Worm (Caenorhabditis elegans) whole organism, L1 larva: ENCODE measurements around the gene nhr-184.

Experiments used
- C16A3.4 ChIP-seq: fragments of 150-350 bp; optimal IDR thresholded peaks from 2 replicates; lab custom pipeline; 2014; ENCODE audit warnings: missing biosample characterization, missing genetic modification characterization
- C34B4.2 ChIP-seq: sonication (generic microtip); optimal IDR thresholded peaks from 2 replicates; lab custom pipeline; 2017; ENCODE audit warnings: mild to moderate bottlenecking, missing genetic modification characterization, missing compliant biosample characterization
- F16B12.6 ChIP-seq: fragments of 150-350 bp; optimal IDR thresholded peaks from 2 replicates; lab custom pipeline; 2014; ENCODE audit warnings: missing biosample characterization, missing genetic modification characterization
- Y116A8C.19 ChIP-seq: sonication (generic microtip); optimal IDR thresholded peaks from 2 replicates; lab custom pipeline; 2016; ENCODE audit warnings: missing compliant biosample characterization, missing genetic modification characterization, borderline replicate concordance
- aha-1 ChIP-seq: fragments of 150-350 bp; optimal IDR thresholded peaks from 2 replicates; lab custom pipeline; 2014; ENCODE audit warnings: missing biosample characterization, missing genetic modification characterization
- ama-1 ChIP-seq: fragments of 150-350 bp; optimal IDR thresholded peaks from 2 replicates; lab custom pipeline; 2014
- ceh-88 ChIP-seq: fragments of 200-800 bp; sonication (Bioruptor generic); IDR thresholded peaks from 2 replicates; pipeline ENCODE4 v1.3.6; 2022; ENCODE audit warnings: missing genetic modification characterization, missing compliant biosample characterization
- ceh-90 ChIP-seq: sonication (generic microtip); optimal IDR thresholded peaks from 2 replicates; lab custom pipeline; 2016; ENCODE audit warnings: missing genetic modification characterization, missing compliant biosample characterization
- ces-1 ChIP-seq: fragments of 150-350 bp; optimal IDR thresholded peaks from 2 replicates; lab custom pipeline; 2014; ENCODE audit warnings: missing biosample characterization, missing genetic modification reagents, missing genetic modification characterization
- efl-1 ChIP-seq, 4 experiments: fragments of 150-350 bp; optimal IDR thresholded peaks in 3 of 4; peaks in 1 of 4; 1 replicate in 1 of 4; 2 replicates in 3 of 4; lab custom pipeline; 2014; ENCODE audit warnings: missing biosample characterization in 2 of 4, missing genetic modification characterization in 2 of 4, missing genetic modification reagents in 2 of 4
- efl-3 ChIP-seq: fragments of 200-800 bp; sonication (Bioruptor generic); optimal IDR thresholded peaks from 2 replicates; lab custom pipeline; 2018; ENCODE audit warnings: mild to moderate bottlenecking, missing genetic modification characterization, missing compliant biosample characterization
- egl-13 ChIP-seq: sonication (generic microtip); optimal IDR thresholded peaks from 2 replicates; lab custom pipeline; 2016; ENCODE audit warnings: missing genotype, missing genetic modification reagents, missing genetic modification characterization, missing compliant biosample characterization
- egl-27 ChIP-seq, 2 experiments: fragments of 150-350 bp in 1 of 2; sonication (generic microtip); optimal IDR thresholded peaks; 3 replicates each; lab custom pipeline; 2017 to 2018; ENCODE audit warnings: missing biosample characterization in 2 of 2, missing genetic modification characterization in 2 of 2, missing genetic modification reagents in 2 of 2
- elt-2 ChIP-seq: sonication (generic microtip); optimal IDR thresholded peaks from 2 replicates; lab custom pipeline; 2016; ENCODE audit warnings: missing genetic modification characterization, mild to moderate bottlenecking, inconsistent platforms, missing compliant biosample characterization, missing genetic modification reagents
- elt-3 ChIP-seq, 6 experiments: fragments of 150-350 bp in 1 of 6; sonication (generic microtip); optimal IDR thresholded peaks; 2 replicates each; lab custom pipeline; 2017 to 2018; ENCODE audit warnings: missing biosample characterization in 6 of 6, missing genetic modification characterization in 6 of 6, inconsistent platforms in 1 of 6
- ets-5 ChIP-seq: fragments of 200-800 bp; sonication (Bioruptor generic); IDR thresholded peaks from 2 replicates; pipeline ENCODE4 v1.3.6; 2022; ENCODE audit warnings: missing genetic modification characterization, missing compliant biosample characterization
- fkh-10 ChIP-seq: sonication (generic microtip); optimal IDR thresholded peaks from 2 replicates; lab custom pipeline; 2017; ENCODE audit warnings: missing biosample characterization, missing genetic modification reagents, missing genetic modification characterization
- fkh-4 ChIP-seq: sonication (generic microtip); optimal IDR thresholded peaks from 2 replicates; lab custom pipeline; 2016; ENCODE audit warnings: missing compliant biosample characterization, missing genetic modification characterization, borderline replicate concordance
- fos-1 ChIP-seq: fragments of 150-350 bp; optimal IDR thresholded peaks from 2 replicates; lab custom pipeline; 2014; ENCODE audit warnings: missing biosample characterization, missing genetic modification characterization
- grh-1 ChIP-seq: fragments of 200-800 bp; sonication (Bioruptor generic); IDR thresholded peaks from 2 replicates; pipeline ENCODE4 v1.3.6; 2022; ENCODE audit warnings: missing genetic modification reagents, missing genetic modification characterization, missing compliant biosample characterization
- hlh-17 ChIP-seq: fragments of 200-800 bp; sonication (Bioruptor generic); optimal IDR thresholded peaks from 2 replicates; lab custom pipeline; 2018; ENCODE audit warnings: missing genetic modification characterization, mild to moderate bottlenecking, missing compliant biosample characterization, moderate library complexity, borderline replicate concordance
- hlh-4 ChIP-seq: sonication (generic microtip); optimal IDR thresholded peaks from 2 replicates; lab custom pipeline; 2016; ENCODE audit warnings: mild to moderate bottlenecking, missing genetic modification characterization, missing compliant biosample characterization
- hpl-2 ChIP-seq: fragments of 150-350 bp; optimal IDR thresholded peaks from 2 replicates; lab custom pipeline; 2014; ENCODE audit warnings: missing biosample characterization, missing genetic modification reagents, missing genetic modification characterization
- jun-1 ChIP-seq: fragments of 150-350 bp; optimal IDR thresholded peaks from 2 replicates; lab custom pipeline; 2014; ENCODE audit warnings: missing biosample characterization, missing genetic modification reagents, missing genetic modification characterization
- lin-13 ChIP-seq: fragments of 150-350 bp; optimal IDR thresholded peaks from 2 replicates; lab custom pipeline; 2014; ENCODE audit warnings: missing biosample characterization, missing genetic modification reagents, missing genetic modification characterization
- lin-14 ChIP-seq: fragments of 200-800 bp; sonication (Bioruptor generic); optimal IDR thresholded peaks from 2 replicates; lab custom pipeline; 2018; ENCODE audit warnings: mild to moderate bottlenecking, missing genetic modification characterization, moderate library complexity, missing compliant biosample characterization
- lin-15B ChIP-seq: fragments of 150-350 bp; sonication (generic microtip); optimal IDR thresholded peaks from 3 replicates; lab custom pipeline; 2014; ENCODE audit warnings: missing biosample characterization, missing genetic modification characterization
- lsy-2 ChIP-seq, 2 experiments: fragments of 150-350 bp; optimal IDR thresholded peaks; 2 replicates each; lab custom pipeline; 2014; ENCODE audit warnings: missing biosample characterization in 2 of 2, missing genetic modification characterization in 2 of 2
- mab-9 ChIP-seq: fragments of 200-800 bp; sonication (Bioruptor generic); IDR thresholded peaks from 2 replicates; pipeline ENCODE4 v1.3.6; 2022; ENCODE audit warnings: missing genetic modification reagents, missing genetic modification characterization, missing compliant biosample characterization
- mef-2 ChIP-seq: fragments of 150-350 bp; optimal IDR thresholded peaks from 2 replicates; lab custom pipeline; 2014; ENCODE audit warnings: missing biosample characterization, missing genetic modification characterization
- nhr-12 ChIP-seq: sonication (generic microtip); optimal IDR thresholded peaks from 2 replicates; lab custom pipeline; 2017; ENCODE audit warnings: missing biosample characterization, missing genetic modification characterization
- nhr-20 ChIP-seq: sonication (generic microtip); optimal IDR thresholded peaks from 2 replicates; lab custom pipeline; 2016; ENCODE audit warnings: mild to moderate bottlenecking, missing genetic modification characterization, missing compliant biosample characterization
- nhr-237 ChIP-seq: fragments of 150-350 bp; optimal IDR thresholded peaks from 2 replicates; lab custom pipeline; 2014; ENCODE audit warnings: missing biosample characterization, missing genetic modification characterization
- nhr-28 ChIP-seq: fragments of 150-350 bp; optimal IDR thresholded peaks from 2 replicates; lab custom pipeline; 2014; ENCODE audit warnings: missing biosample characterization, missing genetic modification characterization
- nhr-47 ChIP-seq: sonication (generic microtip); optimal IDR thresholded peaks from 2 replicates; lab custom pipeline; 2016; ENCODE audit warnings: mild to moderate bottlenecking, missing genetic modification characterization, moderate library complexity, missing compliant biosample characterization
- nhr-71 ChIP-seq: sonication (generic microtip); optimal IDR thresholded peaks from 2 replicates; lab custom pipeline; 2016; ENCODE audit warnings: mild to moderate bottlenecking, missing genetic modification characterization, moderate library complexity, missing compliant biosample characterization
- nhr-84 ChIP-seq: sonication (generic microtip); optimal IDR thresholded peaks from 2 replicates; lab custom pipeline; 2017; ENCODE audit warnings: missing biosample characterization, missing genetic modification characterization
- nhr-85 ChIP-seq: sonication (generic microtip); peaks from one replicate; lab custom pipeline; 2016; ENCODE audit warnings: missing genetic modification characterization, inconsistent platforms, missing compliant biosample characterization
- pax-3 ChIP-seq: fragments of 200-800 bp; sonication (Bioruptor generic); optimal IDR thresholded peaks from 2 replicates; lab custom pipeline; 2018; ENCODE audit warnings: mild to moderate bottlenecking, missing genetic modification characterization, moderate library complexity, missing compliant biosample characterization
- pqm-1 ChIP-seq: sonication (generic microtip); optimal IDR thresholded peaks from 3 replicates; lab custom pipeline; 2017; ENCODE audit warnings: missing biosample characterization, missing genetic modification characterization
- rnt-1 ChIP-seq: sonication (generic microtip); optimal IDR thresholded peaks from 2 replicates; lab custom pipeline; 2016; ENCODE audit warnings: mild to moderate bottlenecking, missing genetic modification characterization, moderate library complexity, missing compliant biosample characterization
- skn-1 ChIP-seq: fragments of 150-350 bp; optimal IDR thresholded peaks from 2 replicates; lab custom pipeline; 2014; ENCODE audit warnings: missing biosample characterization, missing genetic modification characterization
- sptf-1 ChIP-seq: fragments of 150-350 bp; optimal IDR thresholded peaks from 2 replicates; lab custom pipeline; 2014; ENCODE audit warnings: missing biosample characterization, missing genetic modification characterization
- sup-37 ChIP-seq: fragments of 200-800 bp; sonication (Bioruptor generic); optimal IDR thresholded peaks from 2 replicates; lab custom pipeline; 2018; ENCODE audit warnings: mild to moderate bottlenecking, missing genetic modification characterization, missing compliant biosample characterization
- swsn-7 ChIP-seq: sonication (generic microtip); optimal IDR thresholded peaks from 2 replicates; lab custom pipeline; 2016; ENCODE audit warnings: missing genetic modification characterization, missing compliant biosample characterization
- tbx-2 ChIP-seq: sonication (generic microtip); optimal IDR thresholded peaks from 2 replicates; lab custom pipeline; 2016; ENCODE audit warnings: missing genetic modification characterization, missing compliant biosample characterization
- tlp-1 ChIP-seq: fragments of 150-350 bp; optimal IDR thresholded peaks from 2 replicates; lab custom pipeline; 2014; ENCODE audit warnings: missing biosample characterization, missing genetic modification characterization
- unc-30 ChIP-seq: sonication (generic microtip); optimal IDR thresholded peaks from 2 replicates; lab custom pipeline; 2017; ENCODE audit warnings: missing biosample characterization, missing genetic modification characterization
- unc-62 ChIP-seq: fragments of 150-350 bp; optimal IDR thresholded peaks from 2 replicates; lab custom pipeline; 2014; ENCODE audit warnings: missing biosample characterization, missing genetic modification reagents, missing genetic modification characterization
- unc-98 ChIP-seq: fragments of 200-800 bp; sonication (Bioruptor generic); IDR thresholded peaks from 2 replicates; pipeline ENCODE4 v1.3.6; 2022; ENCODE audit warnings: missing genetic modification characterization, missing compliant biosample characterization
- vab-15 ChIP-seq: sonication (generic microtip); optimal IDR thresholded peaks from 2 replicates; lab custom pipeline; 2017; ENCODE audit warnings: missing genotype, mild to moderate bottlenecking, missing genetic modification characterization, missing compliant biosample characterization
- xbp-1 ChIP-seq: sonication (generic microtip); optimal IDR thresholded peaks from 2 replicates; lab custom pipeline; 2016; ENCODE audit warnings: missing genetic modification characterization, missing compliant biosample characterization
- zip-4 ChIP-seq: fragments of 200-800 bp; sonication (Bioruptor generic); optimal IDR thresholded peaks from 2 replicates; lab custom pipeline; 2018; ENCODE audit warnings: mild to moderate bottlenecking, missing genetic modification characterization, moderate library complexity, missing compliant biosample characterization
- ztf-4 ChIP-seq: fragments of 150-350 bp; optimal IDR thresholded peaks from 2 replicates; lab custom pipeline; 2014; ENCODE audit warnings: missing biosample characterization, missing genetic modification characterization

nhr-184 gene

DNA sequence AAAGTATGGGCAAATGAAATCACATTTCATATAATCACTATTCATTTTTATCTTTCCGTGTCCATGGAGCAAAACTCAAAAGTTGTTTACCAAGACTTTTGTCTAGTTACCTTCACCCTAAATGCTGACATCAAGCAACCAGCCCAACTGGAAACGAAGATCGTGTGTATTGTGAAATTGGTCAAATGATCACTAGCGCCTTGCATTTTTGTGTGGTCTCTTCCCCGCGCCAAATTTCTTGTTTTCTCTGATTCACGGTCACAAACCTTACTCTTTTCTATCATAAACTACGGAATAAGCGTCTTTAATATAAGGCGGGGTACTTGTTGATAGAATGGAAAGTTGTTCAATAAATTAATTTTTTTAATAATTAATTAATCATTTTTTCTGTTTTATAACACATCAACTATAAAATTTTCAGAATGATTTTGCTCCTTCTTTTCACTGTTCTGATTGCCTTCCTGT is 35.9 kb upstream of the nhr-184 start, which contains the start of gene cyp-33C7 (continued):
- no peak for TF ChIP-seq ceh-88 (GFP tag; lab: Robert Waterston, UW)
- TF ChIP-seq pax-3 (tag; lab: Kevin White, UChicago): no peak
- no peak for TF ChIP-seq unc-62 (GFP tag; lab: Kevin White, UChicago)
- TF ChIP-seq nhr-71 (tag; lab: Kevin White, UChicago): peak; percentile 59
- peak; percentile 81 for TF ChIP-seq skn-1 (tag; lab: Kevin White, UChicago)
- TF ChIP-seq fos-1 (tag; lab: Kevin White, UChicago): no peak
- TF ChIP-seq Y116A8C.19 (tag; lab: Kevin White, UChicago): no peak
- TF ChIP-seq mef-2 (tag; lab: Kevin White, UChicago): no peak
- no peak for TF ChIP-seq hlh-4 (tag; lab: Kevin White, UChicago)
- TF ChIP-seq C34B4.2 (tag; lab: Kevin White, UChicago): no peak
- TF ChIP-seq unc-98 (GFP tag; lab: Robert Waterston, UW): no peak
- TF ChIP-seq xbp-1: no peak
- TF ChIP-seq nhr-20 (tag; lab: Kevin White, UChicago): peak; percentile 89
- TF ChIP-seq pqm-1 (tag; lab: Kevin White, UChicago): no peak
- no peak for TF ChIP-seq sup-37
- TF ChIP-seq nhr-84 (tag; lab: Kevin White, UChicago): no peak
- no peak for TF ChIP-seq ztf-4 (tag; lab: Kevin White, UChicago)
- no peak for TF ChIP-seq ets-5 (GFP tag; lab: Robert Waterston, UW)
- TF ChIP-seq unc-30 (tag; lab: Kevin White, UChicago): no peak
- TF ChIP-seq ama-1 (lab: Kevin White, UChicago): no peak
- no peak for TF ChIP-seq fkh-10 (GFP tag; lab: Kevin White, UChicago)
- peak; percentile 14 for TF ChIP-seq tbx-2 (tag; lab: Kevin White, UChicago)
- TF ChIP-seq lsy-2 (tag; optimal IDR thresholded peaks at IDR 0.05; lab: Kevin White, UChicago): peak; percentile 19 to 23
- no peak for TF ChIP-seq efl-3 (GFP tag; lab: Kevin White, UChicago)
- TF ChIP-seq grh-1 (GFP tag; lab: Robert Waterston, UW): no peak
- no peak for TF ChIP-seq hpl-2 (GFP tag; lab: Kevin White, UChicago)
- peak; percentile 75 for TF ChIP-seq elt-2 (tag; lab: Kevin White, UChicago)
- TF ChIP-seq lin-13: no peak
- no peak for TF ChIP-seq ces-1 (GFP tag; lab: Kevin White, UChicago)
- peak; percentile 88 for TF ChIP-seq lin-14 (GFP tag; lab: Kevin White, UChicago)
- no peak for TF ChIP-seq nhr-85 (tag; lab: Kevin White, UChicago)
- peak in 1 of 2 experiments; percentile 29 for TF ChIP-seq efl-1 (optimal IDR thresholded peaks at IDR 0.05; lab: Kevin White, UChicago)
- TF ChIP-seq efl-1 (GFP tag; optimal IDR thresholded peaks at IDR 0.05 in 1 of 2; lab: Kevin White, UChicago): peak in 1 of 2 experiments; percentile 52
- TF ChIP-seq mab-9: no peak
- no peak for TF ChIP-seq lin-15B (tag; lab: Kevin White, UChicago)
- peak; percentile 25 for TF ChIP-seq C16A3.4 (tag; lab: Kevin White, UChicago)
- no peak for TF ChIP-seq ceh-90 (tag; lab: Kevin White, UChicago)
- no peak for TF ChIP-seq tlp-1 (tag; lab: Kevin White, UChicago)
- no peak for TF ChIP-seq rnt-1 (tag; lab: Kevin White, UChicago)
- peak; percentile 46 for TF ChIP-seq jun-1
- TF ChIP-seq zip-4 (GFP tag; lab: Kevin White, UChicago): no peak
- TF ChIP-seq nhr-28: no peak
- no peak for TF ChIP-seq vab-15
- TF ChIP-seq elt-3 (tag; optimal IDR thresholded peaks at IDR 0.05; lab: Kevin White, UChicago): peak in 1 of 6 experiments; percentile 37
- TF ChIP-seq fkh-4 (tag; lab: Kevin White, UChicago): no peak
- TF ChIP-seq nhr-237 (tag; lab: Kevin White, UChicago): no peak
- no peak for TF ChIP-seq egl-27 (tag; optimal IDR thresholded peaks at IDR 0.05; lab: Kevin White, UChicago)
- TF ChIP-seq F16B12.6 (tag; lab: Kevin White, UChicago): no peak
- TF ChIP-seq aha-1: no peak
- TF ChIP-seq swsn-7: no peak
- no peak for TF ChIP-seq hlh-17 (GFP tag; lab: Kevin White, UChicago)
- TF ChIP-seq nhr-47: no peak
- no peak for TF ChIP-seq sptf-1 (tag; lab: Kevin White, UChicago)
- TF ChIP-seq nhr-12 (tag; lab: Kevin White, UChicago): no peak
- no peak for TF ChIP-seq egl-13 (tag; lab: Kevin White, UChicago)
